Fruit fly (Drosophila melanogaster): ENCODE results near the gene CG9522.

CG9522 gene

dm6 chrX:14848755-14849354, at the start of gene CG9522:
TSS of gene CG9522 (minus strand) at chrX:14848808.
- TF ChIP-seq Sin3A (optimal IDR thresholded peaks at IDR 0.05) (no peak), ttk (optimal IDR thresholded peaks at IDR 0.05) (no peak), psq (optimal IDR thresholded peaks at IDR 0.05) (no peak), h (optimal IDR thresholded peaks at IDR 0.05) (no peak), Myc (optimal IDR thresholded peaks at IDR 0.05) (no peak), insv (optimal IDR thresholded peaks at IDR 0.05) (no peak)

- TF ChIP-seq Myc (optimal IDR thresholded peaks at IDR 0.05) = no peak
- no peak for TF ChIP-seq Sin3A (optimal IDR thresholded peaks at IDR 0.05)
- TF ChIP-seq ttk (optimal IDR thresholded peaks at IDR 0.05) = no peak
- no peak for TF ChIP-seq h (optimal IDR thresholded peaks at IDR 0.05)
- no peak for TF ChIP-seq psq (optimal IDR thresholded peaks at IDR 0.05)
- no peak for TF ChIP-seq insv (optimal IDR thresholded peaks at IDR 0.05)
These were observed 49.0 kb upstream of the CG9522 start for dm6 chrX:14897592-14897991.

dm6 chrX:14896791-14897190, 48.2 kb upstream of the CG9522 start, which contains the start of gene CG9514:
TSS of gene CG9514 (minus strand) at chrX:14896891.
- TF ChIP-seq psq (optimal IDR thresholded peaks at IDR 0.05) = no peak
- TF ChIP-seq Myc (optimal IDR thresholded peaks at IDR 0.05) = no peak
- no peak for TF ChIP-seq Sin3A (optimal IDR thresholded peaks at IDR 0.05)
- no peak for TF ChIP-seq insv (optimal IDR thresholded peaks at IDR 0.05)
- TF ChIP-seq h (optimal IDR thresholded peaks at IDR 0.05) = no peak
- no peak for TF ChIP-seq ttk (optimal IDR thresholded peaks at IDR 0.05)

dm6 chrX:14896310-14896709, 47.7 kb upstream of the CG9522 start:
- TF ChIP-seq Sin3A (optimal IDR thresholded peaks at IDR 0.05) = no peak
- TF ChIP-seq ttk (optimal IDR thresholded peaks at IDR 0.05) = no peak

- TF ChIP-seq Myc (optimal IDR thresholded peaks at IDR 0.05) (no peak), h (optimal IDR thresholded peaks at IDR 0.05) (no peak), Sin3A (optimal IDR thresholded peaks at IDR 0.05) (no peak), insv (optimal IDR thresholded peaks at IDR 0.05) (no peak), ttk (optimal IDR thresholded peaks at IDR 0.05) (no peak), psq (optimal IDR thresholded peaks at IDR 0.05) (no peak)
These were observed 45.3 kb upstream of the CG9522 start for dm6 chrX:14893872-14894271.

- no peak for TF ChIP-seq h (optimal IDR thresholded peaks at IDR 0.05)
- TF ChIP-seq Sin3A (optimal IDR thresholded peaks at IDR 0.05) = no peak
These were observed 43.7 kb upstream of the CG9522 start for dm6 chrX:14892303-14892702.

dm6 chrX:14885554-14885953, 36.9 kb upstream of the CG9522 start:
- TF ChIP-seq Sin3A (optimal IDR thresholded peaks at IDR 0.05) = no peak
- no peak for TF ChIP-seq h (optimal IDR thresholded peaks at IDR 0.05)
- no peak for TF ChIP-seq insv (optimal IDR thresholded peaks at IDR 0.05)
- TF ChIP-seq Myc (optimal IDR thresholded peaks at IDR 0.05) = no peak
- TF ChIP-seq psq (optimal IDR thresholded peaks at IDR 0.05) = no peak
- TF ChIP-seq ttk (optimal IDR thresholded peaks at IDR 0.05) = no peak

dm6 chrX:14883993-14884392, 35.4 kb upstream of the CG9522 start:
- no peak for TF ChIP-seq Sin3A (optimal IDR thresholded peaks at IDR 0.05)
- no peak for TF ChIP-seq h (optimal IDR thresholded peaks at IDR 0.05)

dm6 chrX:14882536-14883118, 34.0 kb upstream of the CG9522 start, which contains the start of the genes CG45064 and CG45065:
TSS of gene CG45064 (minus strand) at chrX:14882586.
TSS of gene CG45065 (minus strand) at chrX:14882586.
- TF ChIP-seq h (optimal IDR thresholded peaks at IDR 0.05) (no peak), Myc (optimal IDR thresholded peaks at IDR 0.05) (no peak), insv (optimal IDR thresholded peaks at IDR 0.05) (no peak), Sin3A (optimal IDR thresholded peaks at IDR 0.05) (no peak), ttk (optimal IDR thresholded peaks at IDR 0.05) (no peak), psq (optimal IDR thresholded peaks at IDR 0.05) (no peak)

- TF ChIP-seq ttk (optimal IDR thresholded peaks at IDR 0.05) (no peak), Myc (optimal IDR thresholded peaks at IDR 0.05) (no peak), insv (optimal IDR thresholded peaks at IDR 0.05) (no peak)
These were observed 30.3 kb upstream of the CG9522 start for dm6 chrX:14878917-14879316.

- no peak for TF ChIP-seq Sin3A (optimal IDR thresholded peaks at IDR 0.05)
- no peak for TF ChIP-seq ttk (optimal IDR thresholded peaks at IDR 0.05)
- TF ChIP-seq psq (optimal IDR thresholded peaks at IDR 0.05) = no peak
These were observed 22.4 kb upstream of the CG9522 start, which contains the start of gene CG9518 for dm6 chrX:14871028-14871427. TSS of gene CG9518 (minus strand) at chrX:14871181.

dm6 chrX:14868414-14868813, 19.8 kb upstream of the CG9522 start:
- TF ChIP-seq h (optimal IDR thresholded peaks at IDR 0.05) = no peak
- no peak for TF ChIP-seq Sin3A (optimal IDR thresholded peaks at IDR 0.05)
- TF ChIP-seq insv (optimal IDR thresholded peaks at IDR 0.05) = no peak
- no peak for TF ChIP-seq psq (optimal IDR thresholded peaks at IDR 0.05)
- no peak for TF ChIP-seq ttk (optimal IDR thresholded peaks at IDR 0.05)
- no peak for TF ChIP-seq Myc (optimal IDR thresholded peaks at IDR 0.05)

- TF ChIP-seq ttk (optimal IDR thresholded peaks at IDR 0.05) (no peak), psq (optimal IDR thresholded peaks at IDR 0.05) (no peak), Sin3A (optimal IDR thresholded peaks at IDR 0.05) (no peak), h (optimal IDR thresholded peaks at IDR 0.05) (no peak)
These were observed 18.3 kb upstream of the CG9522 start for dm6 chrX:14866911-14867310.

Measured in Kc167 (cell line).